Fruit fly (Drosophila melanogaster) whole organism, embryonic: Measurements from ENCODE around the gene lgs.
A peak's percentile ranks its signal among the peaks of the same experiment; 100 is the strongest.

Experiments
- ATbp ChIP-seq: fragments of 200-800 bp; sonication (Bioruptor generic); optimal IDR thresholded peaks from 2 replicates; lab custom pipeline; 2017; ENCODE audit warnings: missing biosample characterization, mild to moderate bottlenecking, missing genetic modification characterization, missing genetic modification reagents
- Antp ChIP-seq: fragments of 200-800 bp; sonication (Bioruptor generic); optimal IDR thresholded peaks from 3 replicates; lab custom pipeline; 2016; ENCODE audit warnings: missing biosample characterization, missing genetic modification characterization
- Atf3 ChIP-seq: fragments of 200-800 bp; sonication (Bioruptor generic); optimal IDR thresholded peaks from 3 replicates; lab custom pipeline; 2016; ENCODE audit warnings: missing biosample characterization, missing genetic modification characterization
- Awh ChIP-seq: fragments of 200-800 bp; sonication (Bioruptor generic); IDR thresholded peaks from 2 replicates; pipeline ENCODE4, ENCODE4 v1.3.6; 2022; ENCODE audit warnings: missing biosample characterization, missing genetic modification characterization
- Bdp1 ChIP-seq: fragments of 200-800 bp; sonication (Bioruptor generic); optimal IDR thresholded peaks from 3 replicates; lab custom pipeline; 2016; ENCODE audit warnings: missing biosample characterization, missing genetic modification characterization
- BtbVII ChIP-seq: fragments of 200-800 bp; sonication (Bioruptor generic); optimal IDR thresholded peaks from 3 replicates; lab custom pipeline; 2017; ENCODE audit warnings: missing biosample characterization, mild to moderate bottlenecking, missing genetic modification characterization
- CG10321 ChIP-seq: fragments of 200-800 bp; sonication (Bioruptor generic); IDR thresholded peaks from 2 replicates; pipeline ENCODE4 v1.3.6; 2022; ENCODE audit warnings: missing biosample characterization, missing genetic modification characterization
- CG10543 ChIP-seq: fragments of 200-800 bp; sonication (Bioruptor generic); optimal IDR thresholded peaks from 3 replicates; lab custom pipeline; 2017; ENCODE audit warnings: missing biosample characterization, mild to moderate bottlenecking, missing genetic modification characterization, moderate library complexity
- CG11723 ChIP-seq: fragments of 200-800 bp; sonication (Bioruptor generic); optimal IDR thresholded peaks from 2 replicates; lab custom pipeline; 2017; ENCODE audit warnings: missing biosample characterization, mild to moderate bottlenecking, missing genetic modification characterization
- CG12071 ChIP-seq: fragments of 200-800 bp; sonication (Bioruptor generic); optimal IDR thresholded peaks from 3 replicates; lab custom pipeline; 2018; ENCODE audit warnings: missing biosample characterization, mild to moderate bottlenecking, missing genetic modification characterization
- CG12299 ChIP-seq: fragments of 200-800 bp; sonication (Bioruptor generic); optimal IDR thresholded peaks from 2 replicates; lab custom pipeline; 2018; ENCODE audit warnings: missing biosample characterization, mild to moderate bottlenecking, missing genetic modification characterization
- CG1233 ChIP-seq: fragments of 200-800 bp; sonication (Bioruptor generic); optimal IDR thresholded peaks from 4 replicates; lab custom pipeline; 2018; ENCODE audit warnings: missing biosample characterization, mild to moderate bottlenecking, missing genetic modification characterization
- CG15269 ChIP-seq: fragments of 200-800 bp; sonication (Bioruptor generic); optimal IDR thresholded peaks from 2 replicates; lab custom pipeline; 2018; ENCODE audit warnings: missing biosample characterization, mild to moderate bottlenecking, missing genetic modification characterization, moderate library complexity
- CG1647 ChIP-seq: fragments of 200-800 bp; sonication (Bioruptor generic); optimal IDR thresholded peaks from 3 replicates; lab custom pipeline; 2016; ENCODE audit warnings: missing biosample characterization, missing genetic modification characterization
- CG16813 ChIP-seq: fragments of 200-800 bp; sonication (Bioruptor generic); IDR thresholded peaks from 3 replicates; pipeline ENCODE4 v1.3.6; 2022; ENCODE audit warnings: missing biosample characterization, missing genetic modification characterization; ENCODE audit not compliant: partially characterized antibody
- CG18476 ChIP-seq: fragments of 200-800 bp; sonication (Bioruptor generic); optimal IDR thresholded peaks from 2 replicates; lab custom pipeline; 2016; ENCODE audit warnings: missing biosample characterization, mild to moderate bottlenecking, missing genetic modification characterization
- CG18599 ChIP-seq: fragments of 200-800 bp; sonication (Bioruptor generic); optimal IDR thresholded peaks from 3 replicates; lab custom pipeline; 2017; ENCODE audit warnings: missing biosample characterization, missing genetic modification characterization, mild to moderate bottlenecking, moderate library complexity, missing genetic modification reagents
- CG2199 ChIP-seq: fragments of 200-800 bp; sonication (Bioruptor generic); IDR thresholded peaks from 3 replicates; pipeline ENCODE4 v1.3.6; 2022; ENCODE audit warnings: missing biosample characterization, missing genetic modification characterization
- CG3065 ChIP-seq: fragments of 200-800 bp; sonication (Bioruptor generic); optimal IDR thresholded peaks from 2 replicates; lab custom pipeline; 2016; ENCODE audit warnings: missing biosample characterization, missing genetic modification characterization
- CG34224 ChIP-seq: fragments of 200-800 bp; sonication (Bioruptor generic); IDR thresholded peaks from 3 replicates; pipeline ENCODE4 v1.3.6; 2022; ENCODE audit warnings: missing biosample characterization, missing genetic modification characterization; ENCODE audit not compliant: partially characterized antibody
- CG4730 ChIP-seq: fragments of 200-800 bp; sonication (Bioruptor generic); IDR thresholded peaks from 2 replicates; pipeline ENCODE4 v1.3.6; 2022; ENCODE audit warnings: missing biosample characterization, missing genetic modification characterization
- CG5953 ChIP-seq: fragments of 200-800 bp; sonication (Bioruptor generic); IDR thresholded peaks from 2 replicates; pipeline ENCODE4 v1.3.6; 2022; ENCODE audit warnings: missing biosample characterization, missing genetic modification characterization
- CG6254 ChIP-seq: fragments of 200-800 bp; sonication (Bioruptor generic); optimal IDR thresholded peaks from 3 replicates; lab custom pipeline; 2017; ENCODE audit warnings: mild to moderate bottlenecking, missing biosample characterization, missing genetic modification reagents, missing genetic modification characterization
- CG6272 ChIP-seq: fragments of 200-800 bp; sonication (Bioruptor generic); IDR thresholded peaks from 2 replicates; pipeline ENCODE4 v1.3.6; 2022; ENCODE audit warnings: missing biosample characterization, missing genetic modification characterization
- CG8765 ChIP-seq: fragments of 200-800 bp; sonication (Bioruptor generic); IDR thresholded peaks from 2 replicates; pipeline ENCODE4 v1.3.6; 2022; ENCODE audit warnings: missing biosample characterization, missing genetic modification characterization
- CG8944 ChIP-seq: fragments of 200-800 bp; sonication (Bioruptor generic); optimal IDR thresholded peaks from 3 replicates; lab custom pipeline; 2016; ENCODE audit warnings: missing biosample characterization, missing genetic modification characterization
- CG9932 ChIP-seq: fragments of 200-800 bp; sonication (Bioruptor generic); IDR thresholded peaks from 2 replicates; pipeline ENCODE4 v1.3.6; 2022; ENCODE audit warnings: missing biosample characterization, missing genetic modification characterization
- CoRest ChIP-seq: fragments of 200-800 bp; sonication (Bioruptor generic); optimal IDR thresholded peaks from 3 replicates; lab custom pipeline; 2018; ENCODE audit warnings: missing biosample characterization, mild to moderate bottlenecking, missing genetic modification characterization, moderate library complexity
- D19A ChIP-seq: fragments of 200-800 bp; optimal IDR thresholded peaks from 3 replicates; lab custom pipeline; 2019; ENCODE audit warnings: missing biosample characterization, mild to moderate bottlenecking, missing genetic modification characterization, moderate library complexity
- Drgx ChIP-seq: fragments of 200-800 bp; sonication (Bioruptor generic); IDR thresholded peaks from 2 replicates; pipeline ENCODE4 v1.3.6; 2022; ENCODE audit warnings: missing biosample characterization, missing genetic modification characterization
- MESR4 ChIP-seq: fragments of 200-800 bp; sonication (Bioruptor generic); optimal IDR thresholded peaks from 2 replicates; lab custom pipeline; 2018; ENCODE audit warnings: missing biosample characterization, mild to moderate bottlenecking, missing genetic modification characterization, moderate library complexity
- Sin3A ChIP-seq: fragments of >200 bp; optimal IDR thresholded peaks from 2 replicates; lab custom pipeline; 2018
- Stat92E ChIP-seq, 3 experiments: fragments of >200 bp in 2 of 3; fragments of 200-800 bp in 1 of 3; sonication (Bioruptor generic) in 1 of 3; optimal IDR thresholded peaks; 2 replicates each; lab custom pipeline; 2017 to 2019; ENCODE audit warnings: missing biosample characterization in 3 of 3, missing genetic modification characterization in 3 of 3, mild to moderate bottlenecking in 1 of 3, moderate library complexity in 1 of 3
- TFAM ChIP-seq: fragments of 200-800 bp; sonication (Bioruptor generic); optimal IDR thresholded peaks from 2 replicates; lab custom pipeline; 2017; ENCODE audit warnings: missing biosample characterization, missing genetic modification characterization, inconsistent platforms
- YL-1 ChIP-seq: fragments of 200-800 bp; sonication (Bioruptor generic); optimal IDR thresholded peaks from 3 replicates; lab custom pipeline; 2017; ENCODE audit warnings: missing biosample characterization, mild to moderate bottlenecking, missing genetic modification characterization
- al ChIP-seq: fragments of 200-800 bp; sonication (Bioruptor generic); IDR thresholded peaks from 2 replicates; pipeline ENCODE4 v1.3.6; 2022; ENCODE audit warnings: missing biosample characterization, missing genetic modification characterization
- ara ChIP-seq: fragments of 200-800 bp; sonication (Bioruptor generic); IDR thresholded peaks from 2 replicates; pipeline ENCODE4 v1.3.6; 2022; ENCODE audit warnings: missing biosample characterization, missing genetic modification characterization
- bowl ChIP-seq: fragments of 200-800 bp; sonication (Bioruptor generic); IDR thresholded peaks from 2 replicates; pipeline ENCODE4 v1.3.6; 2022; ENCODE audit warnings: missing biosample characterization, missing genetic modification characterization
- br ChIP-seq: fragments of >200 bp; optimal IDR thresholded peaks from 2 replicates; lab custom pipeline; 2017
- cg ChIP-seq: fragments of 200-800 bp; sonication (Bioruptor generic); optimal IDR thresholded peaks from 3 replicates; lab custom pipeline; 2019; ENCODE audit warnings: missing biosample characterization, mild to moderate bottlenecking, missing genetic modification characterization, moderate library complexity
- en ChIP-seq: fragments of 200-800 bp; sonication (Bioruptor generic); optimal IDR thresholded peaks from 2 replicates; lab custom pipeline; 2016; ENCODE audit warnings: missing biosample characterization, missing genetic modification characterization
- eyg ChIP-seq: fragments of 200-800 bp; sonication (Bioruptor generic); optimal IDR thresholded peaks from 3 replicates; lab custom pipeline; 2016; ENCODE audit warnings: missing biosample characterization, missing genetic modification characterization
- grn ChIP-seq: fragments of 200-800 bp; sonication (Bioruptor generic); optimal IDR thresholded peaks from 3 replicates; lab custom pipeline; 2017; ENCODE audit warnings: missing biosample characterization, missing genetic modification characterization
- ind ChIP-seq: fragments of 200-800 bp; sonication (Bioruptor generic); optimal IDR thresholded peaks from 3 replicates; lab custom pipeline; 2016; ENCODE audit warnings: missing biosample characterization, missing genetic modification characterization
- kni ChIP-seq: fragments of 200-800 bp; sonication (Bioruptor generic); optimal IDR thresholded peaks from 3 replicates; lab custom pipeline; 2017; ENCODE audit warnings: mild to moderate bottlenecking, missing biosample characterization, missing genetic modification reagents, missing genetic modification characterization
- lbe ChIP-seq: fragments of 200-800 bp; sonication (Bioruptor generic); optimal IDR thresholded peaks from 2 replicates; lab custom pipeline; 2016; ENCODE audit warnings: missing biosample characterization, mild to moderate bottlenecking, missing genetic modification characterization
- odd ChIP-seq: fragments of 200-800 bp; sonication (Bioruptor generic); optimal IDR thresholded peaks from 2 replicates; lab custom pipeline; 2017; ENCODE audit warnings: missing biosample characterization, mild to moderate bottlenecking, missing genetic modification characterization
- pzg ChIP-seq: fragments of 200-800 bp; sonication (Bioruptor generic); optimal IDR thresholded peaks from 3 replicates; lab custom pipeline; 2018; ENCODE audit warnings: missing biosample characterization, mild to moderate bottlenecking, missing genetic modification characterization, moderate library complexity
- ranshi ChIP-seq: fragments of 200-800 bp; sonication (Bioruptor generic); IDR thresholded peaks from 2 replicates; pipeline ENCODE4 v1.3.6; 2022; ENCODE audit warnings: missing biosample characterization, missing genetic modification characterization
- ro ChIP-seq: fragments of 200-800 bp; sonication (Bioruptor generic); IDR thresholded peaks from 2 replicates; pipeline ENCODE4 v1.3.6; 2022; ENCODE audit warnings: missing biosample characterization, missing genetic modification characterization
- slp2 ChIP-seq: fragments of 200-800 bp; sonication (Bioruptor generic); optimal IDR thresholded peaks from 2 replicates; lab custom pipeline; 2016; ENCODE audit warnings: missing biosample characterization, missing genetic modification characterization
- tap ChIP-seq: fragments of 200-800 bp; optimal IDR thresholded peaks from 3 replicates; lab custom pipeline; 2019; ENCODE audit warnings: missing biosample characterization, mild to moderate bottlenecking, missing genetic modification characterization, moderate library complexity
- tio ChIP-seq: fragments of 200-800 bp; sonication (Bioruptor generic); optimal IDR thresholded peaks from 2 replicates; lab custom pipeline; 2017; ENCODE audit warnings: missing biosample characterization, missing genetic modification characterization, inconsistent platforms

The lgs gene

DNA sequence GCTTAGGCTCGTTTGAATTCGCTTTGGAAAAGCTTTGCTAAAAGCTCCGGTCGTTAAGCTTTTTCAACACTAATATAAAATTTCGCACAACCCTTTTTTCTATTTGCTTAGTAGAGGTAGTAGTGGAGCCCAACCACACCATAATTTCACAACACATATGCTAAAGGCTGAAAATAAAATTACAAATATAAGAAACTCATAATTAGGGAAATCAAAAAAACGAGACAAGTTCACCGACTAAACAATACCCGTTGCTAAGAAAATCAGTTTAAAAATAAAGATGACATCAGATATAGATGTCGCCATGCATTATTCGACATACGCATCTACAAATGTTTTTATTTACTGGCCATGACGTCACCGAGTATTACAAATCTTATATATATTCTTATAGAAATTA lies 27.4 kb downstream of the lgs start (continued):
- TF ChIP-seq odd (GFP tag; lab: Kevin White, UChicago) (no peak), Awh (no peak), br (lab: Kevin White, UChicago) (no peak), ranshi (GFP tag; lab: Robert Waterston, UW) (no peak), CG8944 (no peak), tio (GFP tag; lab: Kevin White, UChicago) (no peak), CG6254 (GFP tag; lab: Kevin White, UChicago) (no peak), CG15269 (tag; lab: Kevin White, UChicago) (no peak), YL-1 (GFP tag; lab: Kevin White, UChicago) (no peak), kni (GFP tag; lab: Kevin White, UChicago) (no peak), lbe (GFP tag; lab: Kevin White, UChicago) (no peak), CG12299 (tag; lab: Kevin White, UChicago) (no peak), Stat92E (GFP tag; optimal IDR thresholded peaks at IDR 0.05; lab: Kevin White, UChicago) (no peak), CG18599 (no peak), Sin3A (no peak), D19A (peak; percentile 71), slp2 (no peak), cg (GFP tag; lab: Kevin White, UChicago) (no peak), CG11723 (no peak), CG10543 (GFP tag; lab: Kevin White, UChicago) (no peak), Drgx (no peak), CG9932 (GFP tag; lab: Robert Waterston, UW) (no peak), tap (tag; lab: Kevin White, UChicago) (no peak), CG2199 (GFP tag; lab: Robert Waterston, UW) (peak; percentile 86; the same call in 2 of the 3 replicates), en (no peak), CG1233 (GFP tag; lab: Kevin White, UChicago) (no peak), CoRest (tag; lab: Kevin White, UChicago) (peak; percentile 32), MESR4 (GFP tag; lab: Kevin White, UChicago) (no peak), ara (no peak), BtbVII (peak; percentile 2), ind (GFP tag; lab: Kevin White, UChicago) (no peak), CG18476 (GFP tag; lab: Kevin White, UChicago) (no peak), pzg (no peak), TFAM (GFP tag; lab: Kevin White, UChicago) (no peak), CG16813 (GFP tag; lab: Robert Waterston, UW) (0 out of 3 replicates have a peak, but pooled peaks have one; percentile 37), CG10321 (GFP tag; lab: Robert Waterston, UW) (no peak), CG34224 (GFP tag; lab: Robert Waterston, UW) (no peak), CG5953 (GFP tag; lab: Robert Waterston, UW) (no peak), al (GFP tag; lab: Robert Waterston, UW) (no peak), ro (no peak), grn (no peak), bowl (GFP tag; lab: Robert Waterston, UW) (no peak), CG4730 (GFP tag; lab: Robert Waterston, UW) (no peak), Bdp1 (GFP tag; lab: Kevin White, UChicago) (no peak), Atf3 (GFP tag; lab: Kevin White, UChicago) (peak; percentile 69), CG8765 (GFP tag; lab: Robert Waterston, UW) (no peak), eyg (GFP tag; lab: Kevin White, UChicago) (no peak), CG1647 (GFP tag; lab: Kevin White, UChicago) (no peak), Antp (GFP tag; lab: Kevin White, UChicago) (no peak), CG6272 (no peak), ATbp (no peak), CG12071 (no peak), CG3065 (GFP tag; lab: Kevin White, UChicago) (no peak)
